Fruit fly (Drosophila melanogaster) whole organism, pupa: Measurements from ENCODE around the gene daw.

ENCODE experiments used
- CG10348 ChIP-seq: fragments of 200-800 bp; sonication (Bioruptor generic); IDR thresholded peaks from 2 replicates; pipeline ENCODE4 v1.3.6; 2022; ENCODE audit warnings: missing biosample characterization, missing genetic modification characterization
- CG12605 ChIP-seq: fragments of 200-800 bp; sonication (Bioruptor generic); IDR thresholded peaks from 2 replicates; pipeline ENCODE4 v1.3.6; 2022; ENCODE audit warnings: missing biosample characterization, missing genetic modification characterization
- CG13204 ChIP-seq: fragments of 200-800 bp; sonication (Bioruptor generic); optimal IDR thresholded peaks from 2 replicates; lab custom pipeline; 2018; ENCODE audit warnings: missing biosample characterization, mild to moderate bottlenecking, missing genetic modification characterization, moderate library complexity
- CG14655 ChIP-seq: fragments of 200-800 bp; sonication (Bioruptor generic); optimal IDR thresholded peaks from 3 replicates; lab custom pipeline; 2017; ENCODE audit warnings: mild to moderate bottlenecking, missing biosample characterization, missing genetic modification reagents, missing genetic modification characterization
- CG34367 ChIP-seq: fragments of 200-800 bp; sonication (Bioruptor generic); optimal IDR thresholded peaks from 2 replicates; lab custom pipeline; 2018; ENCODE audit warnings: missing biosample characterization, mild to moderate bottlenecking, missing genetic modification characterization
- CG4496 ChIP-seq: fragments of 200-800 bp; sonication (Bioruptor generic); IDR thresholded peaks from 3 replicates; pipeline ENCODE4 v1.3.6; 2022; ENCODE audit warnings: missing biosample characterization, missing genetic modification characterization
- EcR ChIP-seq: fragments of 200-800 bp; sonication (Bioruptor generic); optimal IDR thresholded peaks from 3 replicates; lab custom pipeline; 2019; ENCODE audit warnings: missing biosample characterization, missing genetic modification characterization, mild to moderate bottlenecking, moderate library complexity, missing genetic modification reagents
- Snoo ChIP-seq: fragments of 200-800 bp; sonication (Bioruptor generic); optimal IDR thresholded peaks from 3 replicates; lab custom pipeline; 2017; ENCODE audit warnings: missing biosample characterization, mild to moderate bottlenecking, missing genetic modification characterization, inconsistent platforms
- fd96Ca ChIP-seq: fragments of 200-800 bp; sonication (Bioruptor generic); IDR thresholded peaks from 3 replicates; pipeline ENCODE4 v1.3.6; 2022; ENCODE audit warnings: missing biosample characterization, missing genetic modification characterization
- rn ChIP-seq: fragments of 200-800 bp; sonication (Bioruptor generic); IDR thresholded peaks from 2 replicates; pipeline ENCODE4 v1.3.6; 2022; ENCODE audit warnings: missing biosample characterization, missing genetic modification characterization

- TF ChIP-seq Snoo (no peak), CG4496 (GFP tag; lab: Robert Waterston, UW) (no peak), CG12605 (GFP tag; lab: Robert Waterston, UW) (no peak), CG10348 (GFP tag; lab: Robert Waterston, UW) (no peak), CG34367 (tag; lab: Kevin White, UChicago) (no peak), rn (no peak), fd96Ca (no peak), CG14655 (GFP tag; lab: Kevin White, UChicago) (no peak), EcR (GFP tag; lab: Kevin White, UChicago) (no peak), CG13204 (GFP tag; lab: Kevin White, UChicago) (no peak)
These were observed 32.8 kb downstream of the daw start, which contains the start of the genes CG3119 and Cpr23B for dm6 chr2L:2837742-2838461.
